Fruit fly (Drosophila melanogaster) Kc167 (cell line): Measurements from ENCODE around the gene Chsy.

Experiments
- h ChIP-seq: fragments of >200 bp; optimal IDR thresholded peaks from 3 replicates; lab custom pipeline; 2018; ENCODE audit warnings: missing external identifiers
- insv ChIP-seq: fragments of >200 bp; optimal IDR thresholded peaks from 3 replicates; lab custom pipeline; 2018; ENCODE audit warnings: missing external identifiers

- TF ChIP-seq h (lab: Kevin White, UChicago), result no peak
- TF ChIP-seq insv (lab: Kevin White, UChicago), result no peak
These were observed 46.6 kb upstream of the Chsy start for dm6 chrX:15639929-15640328.
